Worm (Caenorhabditis elegans) whole organism, L1 larva: ENCODE data around the gene Y47D7A.13.

Experiments used
- aly-2 ChIP-seq: fragments of 150-350 bp; optimal IDR thresholded peaks from 2 replicates; lab custom pipeline; 2014; ENCODE audit warnings: missing biosample characterization, missing genetic modification characterization
- grh-1 ChIP-seq: fragments of 200-800 bp; sonication (Bioruptor generic); IDR thresholded peaks from 2 replicates; pipeline ENCODE4 v1.3.6; 2022; ENCODE audit warnings: missing genetic modification reagents, missing genetic modification characterization, missing compliant biosample characterization
- nhr-237 ChIP-seq: fragments of 150-350 bp; optimal IDR thresholded peaks from 2 replicates; lab custom pipeline; 2014; ENCODE audit warnings: missing biosample characterization, missing genetic modification characterization
- sox-4 ChIP-seq: sonication (generic microtip); optimal IDR thresholded peaks from 2 replicates; lab custom pipeline; 2016; ENCODE audit warnings: missing genetic modification characterization, missing compliant biosample characterization

- TF ChIP-seq aly-2: no peak
- no peak for TF ChIP-seq nhr-237
- TF ChIP-seq grh-1 (GFP tag; lab: Robert Waterston, UW): no peak
- TF ChIP-seq sox-4 (tag; lab: Kevin White, UChicago): no peak
These were observed 6.2 kb downstream of the Y47D7A.13 start, which contains the start of gene Y47D7A.12 for ce11 chrV:4429576-4429975.
